Worm (Caenorhabditis elegans): Measurements from ENCODE around the gene C16B8.4.

- TF ChIP-seq dao-5 (tag; optimal IDR thresholded peaks at IDR 0.05): no peak
- TF ChIP-seq him-1 (tag; optimal IDR thresholded peaks at IDR 0.05): no peak
Measured at ce11 chrX:3990941-3991340, 17.5 kb upstream of the C16B8.4 start.
